Worm (Caenorhabditis elegans) whole organism, L1 larva: ENCODE measurements around the gene sri-10.

ENCODE experiments used
- C16A3.4 ChIP-seq: fragments of 150-350 bp; optimal IDR thresholded peaks from 2 replicates; lab custom pipeline; 2014; ENCODE audit warnings: missing biosample characterization, missing genetic modification characterization
- F16B12.6 ChIP-seq: fragments of 150-350 bp; optimal IDR thresholded peaks from 2 replicates; lab custom pipeline; 2014; ENCODE audit warnings: missing biosample characterization, missing genetic modification characterization
- alr-1 ChIP-seq: fragments of 200-800 bp; sonication (Bioruptor generic); optimal IDR thresholded peaks from 2 replicates; lab custom pipeline; 2018; ENCODE audit warnings: borderline replicate concordance, mild to moderate bottlenecking, missing genetic modification characterization, missing compliant biosample characterization
- ceh-82 ChIP-seq, 3 experiments: fragments of 150-350 bp in 1 of 3; sonication (generic microtip) in 2 of 3; optimal IDR thresholded peaks; 2 replicates each; lab custom pipeline; 2014 to 2017; ENCODE audit warnings: missing biosample characterization in 3 of 3, missing genetic modification characterization in 3 of 3
- dsc-1 ChIP-seq: sonication (generic microtip); optimal IDR thresholded peaks from 2 replicates; lab custom pipeline; 2016; ENCODE audit warnings: mild to moderate bottlenecking, missing genetic modification characterization, missing compliant biosample characterization
- egl-13 ChIP-seq: sonication (generic microtip); optimal IDR thresholded peaks from 2 replicates; lab custom pipeline; 2016; ENCODE audit warnings: missing genotype, missing genetic modification reagents, missing genetic modification characterization, missing compliant biosample characterization
- ets-5 ChIP-seq: fragments of 200-800 bp; sonication (Bioruptor generic); IDR thresholded peaks from 2 replicates; pipeline ENCODE4 v1.3.6; 2022; ENCODE audit warnings: missing genetic modification characterization, missing compliant biosample characterization
- fkh-10 ChIP-seq: sonication (generic microtip); optimal IDR thresholded peaks from 2 replicates; lab custom pipeline; 2017; ENCODE audit warnings: missing biosample characterization, missing genetic modification reagents, missing genetic modification characterization
- fkh-8 ChIP-seq: sonication (generic microtip); optimal IDR thresholded peaks from 2 replicates; lab custom pipeline; 2016; ENCODE audit warnings: mild to moderate bottlenecking, missing genetic modification characterization, missing compliant biosample characterization
- fos-1 ChIP-seq: fragments of 150-350 bp; optimal IDR thresholded peaks from 2 replicates; lab custom pipeline; 2014; ENCODE audit warnings: missing biosample characterization, missing genetic modification characterization
- grh-1 ChIP-seq: fragments of 200-800 bp; sonication (Bioruptor generic); IDR thresholded peaks from 2 replicates; pipeline ENCODE4 v1.3.6; 2022; ENCODE audit warnings: missing genetic modification reagents, missing genetic modification characterization, missing compliant biosample characterization
- hpl-2 ChIP-seq: fragments of 150-350 bp; optimal IDR thresholded peaks from 2 replicates; lab custom pipeline; 2014; ENCODE audit warnings: missing biosample characterization, missing genetic modification reagents, missing genetic modification characterization
- irx-1 ChIP-seq: sonication (generic microtip); optimal IDR thresholded peaks from 2 replicates; lab custom pipeline; 2016; ENCODE audit warnings: missing genetic modification characterization, missing compliant biosample characterization
- isw-1 ChIP-seq: fragments of 200-800 bp; sonication (Bioruptor generic); IDR thresholded peaks from 2 replicates; pipeline ENCODE4 v1.3.6; 2022; ENCODE audit warnings: missing genetic modification characterization, missing compliant biosample characterization
- mab-9 ChIP-seq: fragments of 200-800 bp; sonication (Bioruptor generic); IDR thresholded peaks from 2 replicates; pipeline ENCODE4 v1.3.6; 2022; ENCODE audit warnings: missing genetic modification reagents, missing genetic modification characterization, missing compliant biosample characterization
- mef-2 ChIP-seq: fragments of 150-350 bp; optimal IDR thresholded peaks from 2 replicates; lab custom pipeline; 2014; ENCODE audit warnings: missing biosample characterization, missing genetic modification characterization
- nhr-11 ChIP-seq: fragments of 150-350 bp; optimal IDR thresholded peaks from 2 replicates; lab custom pipeline; 2014; ENCODE audit warnings: missing biosample characterization, missing genetic modification characterization
- nhr-12 ChIP-seq: sonication (generic microtip); optimal IDR thresholded peaks from 2 replicates; lab custom pipeline; 2017; ENCODE audit warnings: missing biosample characterization, missing genetic modification characterization
- nhr-47 ChIP-seq: sonication (generic microtip); optimal IDR thresholded peaks from 2 replicates; lab custom pipeline; 2016; ENCODE audit warnings: mild to moderate bottlenecking, missing genetic modification characterization, moderate library complexity, missing compliant biosample characterization
- nhr-76 ChIP-seq: sonication (generic microtip); optimal IDR thresholded peaks from 2 replicates; lab custom pipeline; 2017; ENCODE audit warnings: missing biosample characterization, missing genetic modification characterization
- nhr-85 ChIP-seq: sonication (generic microtip); peaks from one replicate; lab custom pipeline; 2016; ENCODE audit warnings: missing genetic modification characterization, inconsistent platforms, missing compliant biosample characterization
- nhr-90 ChIP-seq: sonication (generic microtip); optimal IDR thresholded peaks from 2 replicates; lab custom pipeline; 2016; ENCODE audit warnings: mild to moderate bottlenecking, missing genetic modification characterization, missing compliant biosample characterization; ENCODE audit not compliant: poor library complexity
- snpc-4 ChIP-seq: fragments of 150-350 bp; optimal IDR thresholded peaks from 2 replicates; lab custom pipeline; 2014; ENCODE audit warnings: missing biosample characterization, missing genetic modification characterization
- snu-23 ChIP-seq: sonication (generic microtip); optimal IDR thresholded peaks from 2 replicates; lab custom pipeline; 2016; ENCODE audit warnings: missing genetic modification characterization, missing compliant biosample characterization
- sox-4 ChIP-seq: sonication (generic microtip); optimal IDR thresholded peaks from 2 replicates; lab custom pipeline; 2016; ENCODE audit warnings: missing genetic modification characterization, missing compliant biosample characterization
- sup-37 ChIP-seq: fragments of 200-800 bp; sonication (Bioruptor generic); optimal IDR thresholded peaks from 2 replicates; lab custom pipeline; 2018; ENCODE audit warnings: mild to moderate bottlenecking, missing genetic modification characterization, missing compliant biosample characterization
- tlp-1 ChIP-seq: fragments of 150-350 bp; optimal IDR thresholded peaks from 2 replicates; lab custom pipeline; 2014; ENCODE audit warnings: missing biosample characterization, missing genetic modification characterization
- unc-130 ChIP-seq: fragments of 150-350 bp; optimal IDR thresholded peaks from 2 replicates; lab custom pipeline; 2017; ENCODE audit warnings: missing biosample characterization, missing genetic modification characterization, inconsistent platforms
- unc-86 ChIP-seq: sonication (generic microtip); optimal IDR thresholded peaks from 2 replicates; lab custom pipeline; 2016; ENCODE audit warnings: missing genetic modification characterization, missing compliant biosample characterization
- unc-98 ChIP-seq: fragments of 200-800 bp; sonication (Bioruptor generic); IDR thresholded peaks from 2 replicates; pipeline ENCODE4 v1.3.6; 2022; ENCODE audit warnings: missing genetic modification characterization, missing compliant biosample characterization
- zip-4 ChIP-seq: fragments of 200-800 bp; sonication (Bioruptor generic); optimal IDR thresholded peaks from 2 replicates; lab custom pipeline; 2018; ENCODE audit warnings: mild to moderate bottlenecking, missing genetic modification characterization, moderate library complexity, missing compliant biosample characterization
- ztf-11 ChIP-seq, 2 experiments: sonication (generic microtip); optimal IDR thresholded peaks; 2 replicates each; lab custom pipeline; 2016 to 2017; ENCODE audit warnings: missing genetic modification characterization in 2 of 2, missing biosample characterization in 1 of 2, missing compliant biosample characterization in 1 of 2

The sri-10 gene

ce11 chrV:18780605-18781004 is 25.7 kb downstream of the sri-10 start:
- no peak for TF ChIP-seq sox-4 (tag; lab: Kevin White, UChicago)
- no peak for TF ChIP-seq nhr-85 (tag; lab: Kevin White, UChicago)
- no peak for TF ChIP-seq fkh-10 (GFP tag; lab: Kevin White, UChicago)

- TF ChIP-seq nhr-47: no peak
- TF ChIP-seq sox-4 (tag; lab: Kevin White, UChicago): no peak
- TF ChIP-seq C16A3.4 (tag; lab: Kevin White, UChicago): no peak
- no peak for TF ChIP-seq fkh-8 (tag; lab: Kevin White, UChicago)
- TF ChIP-seq unc-98 (GFP tag; lab: Robert Waterston, UW): no peak
- no peak for TF ChIP-seq unc-130
- no peak for TF ChIP-seq ets-5 (GFP tag; lab: Robert Waterston, UW)
These were observed 30.0 kb downstream of the sri-10 start, which contains the start of gene Y17D7B.4 for ce11 chrV:18776245-18776737. TSS of gene Y17D7B.4 (minus strand) at chrV:18776687.

ce11 chrV:18772761-18773160 is 33.5 kb downstream of the sri-10 start, which contains the start of gene clec-257:
TSS of gene clec-257 (plus strand) at chrV:18773061.
- no peak for TF ChIP-seq egl-13
- peak; percentile 13 for TF ChIP-seq nhr-85 (tag; lab: Kevin White, UChicago)

ce11 chrV:18771804-18772386 is 34.4 kb downstream of the sri-10 start:
- TF ChIP-seq C16A3.4 (tag; lab: Kevin White, UChicago) (no peak), nhr-76 (tag; lab: Kevin White, UChicago) (no peak), irx-1 (tag; lab: Kevin White, UChicago) (no peak), zip-4 (GFP tag; lab: Kevin White, UChicago) (no peak)

- TF ChIP-seq alr-1 (tag; lab: Kevin White, UChicago) (no peak), sup-37 (GFP tag; lab: Kevin White, UChicago) (no peak), nhr-12 (tag; lab: Kevin White, UChicago) (no peak), nhr-90 (tag; lab: Kevin White, UChicago) (no peak), irx-1 (tag; lab: Kevin White, UChicago) (no peak), isw-1 (no peak), snu-23 (GFP tag; lab: Kevin White, UChicago) (no peak), tlp-1 (tag; lab: Kevin White, UChicago) (no peak), fos-1 (tag; lab: Kevin White, UChicago) (no peak), ceh-82 (tag; optimal IDR thresholded peaks at IDR 0.05; lab: Kevin White, UChicago) (no peak), unc-86 (tag; lab: Kevin White, UChicago) (no peak), mef-2 (tag; lab: Kevin White, UChicago) (no peak), F16B12.6 (tag; lab: Kevin White, UChicago) (no peak), grh-1 (GFP tag; lab: Robert Waterston, UW) (no peak), dsc-1 (tag; lab: Kevin White, UChicago) (no peak), hpl-2 (no peak)
- TF ChIP-seq, all 84 proteins: peak for 0
These were observed 34.9 kb downstream of the sri-10 start, which contains the start of gene clec-256 for ce11 chrV:18771390-18771789. TSS of gene clec-256 (plus strand) at chrV:18771690.

ce11 chrV:18770623-18771022 is 35.7 kb downstream of the sri-10 start, which contains the start of gene clec-255:
TSS of gene clec-255 (minus strand) at chrV:18770723.
- no peak for TF ChIP-seq snpc-4
- no peak for TF ChIP-seq mab-9
- no peak for TF ChIP-seq nhr-11 (tag; lab: Kevin White, UChicago)
- TF ChIP-seq ets-5 (GFP tag; lab: Robert Waterston, UW): no peak
- no peak for TF ChIP-seq ztf-11 (tag; optimal IDR thresholded peaks at IDR 0.05; lab: Kevin White, UChicago)
- TF ChIP-seq fkh-10 (GFP tag; lab: Kevin White, UChicago): no peak
